Worm (Caenorhabditis elegans) whole organism, young adult: ENCODE measurements around the gene C39B5.6.

Experiments used
- B0261.1 ChIP-seq: sonication (generic microtip); optimal IDR thresholded peaks from 2 replicates; lab custom pipeline; 2016; ENCODE audit warnings: mild to moderate bottlenecking, missing genetic modification characterization, moderate library complexity, missing compliant biosample characterization
- F49E8.2 ChIP-seq: sonication (generic microtip); optimal IDR thresholded peaks from 3 replicates; lab custom pipeline; 2017; ENCODE audit warnings: missing genetic modification characterization, mild to moderate bottlenecking, missing compliant biosample characterization, antibody characterized with exemption, moderate library complexity; ENCODE audit not compliant: insufficient read depth
- F57A8.1 ChIP-seq: fragments of 200-800 bp; sonication (Bioruptor generic); optimal IDR thresholded peaks from 2 replicates; lab custom pipeline; 2018; ENCODE audit warnings: mild to moderate bottlenecking, missing genetic modification characterization, moderate library complexity, missing compliant biosample characterization
- bed-1 ChIP-seq: fragments of 200-800 bp; sonication (Bioruptor generic); IDR thresholded peaks from 2 replicates; pipeline ENCODE4 v1.3.6; 2022; ENCODE audit warnings: missing genetic modification reagents, missing genetic modification characterization, missing compliant biosample characterization
- hmg-1.2 ChIP-seq: fragments of 200-800 bp; sonication (Bioruptor generic); IDR thresholded peaks from 2 replicates; pipeline ENCODE4 v1.3.6; 2022; ENCODE audit warnings: missing genetic modification reagents, missing genetic modification characterization, missing compliant biosample characterization
- lag-1 ChIP-seq: fragments of 200-800 bp; sonication (Bioruptor generic); IDR thresholded peaks from 2 replicates; pipeline ENCODE4 v1.3.6; 2022; ENCODE audit warnings: missing genetic modification reagents, missing genetic modification characterization, missing compliant biosample characterization
- sdz-38 ChIP-seq: sonication (generic microtip); optimal IDR thresholded peaks from 2 replicates; lab custom pipeline; 2016; ENCODE audit warnings: missing genotype, missing genetic modification characterization, missing compliant biosample characterization

- TF ChIP-seq bed-1 (GFP tag; lab: Robert Waterston, UW): no peak
- no peak for TF ChIP-seq F49E8.2 (tag; lab: Kevin White, UChicago)
- no peak for TF ChIP-seq B0261.1 (tag; lab: Kevin White, UChicago)
- TF ChIP-seq hmg-1.2 (GFP tag; lab: Robert Waterston, UW): no peak
- TF ChIP-seq F57A8.1 (GFP tag; lab: Kevin White, UChicago): no peak
- TF ChIP-seq lag-1 (GFP tag; lab: Robert Waterston, UW): no peak
- no peak for TF ChIP-seq sdz-38 (tag; lab: Kevin White, UChicago)
Measured at ce11 chrIII:2239587-2240144, 41.9 kb downstream of the C39B5.6 start, which contains the start of gene C39B5.10.
